Worm (Caenorhabditis elegans) whole organism, L4/young adult: ENCODE data around the gene nhr-157.

ENCODE experiments used
- W03F9.2 ChIP-seq: fragments of 150-350 bp; optimal IDR thresholded peaks from 2 replicates; lab custom pipeline; 2014; ENCODE audit warnings: missing biosample characterization, missing genetic modification characterization
- dao-5 ChIP-seq: sonication (generic microtip); optimal IDR thresholded peaks from 2 replicates; lab custom pipeline; 2016; ENCODE audit warnings: missing genotype, missing genetic modification characterization, moderate library complexity, missing compliant biosample characterization
- him-1 ChIP-seq: sonication (generic microtip); optimal IDR thresholded peaks from 2 replicates; lab custom pipeline; 2016; ENCODE audit warnings: missing genotype, missing genetic modification reagents, missing genetic modification characterization, missing compliant biosample characterization

DNA sequence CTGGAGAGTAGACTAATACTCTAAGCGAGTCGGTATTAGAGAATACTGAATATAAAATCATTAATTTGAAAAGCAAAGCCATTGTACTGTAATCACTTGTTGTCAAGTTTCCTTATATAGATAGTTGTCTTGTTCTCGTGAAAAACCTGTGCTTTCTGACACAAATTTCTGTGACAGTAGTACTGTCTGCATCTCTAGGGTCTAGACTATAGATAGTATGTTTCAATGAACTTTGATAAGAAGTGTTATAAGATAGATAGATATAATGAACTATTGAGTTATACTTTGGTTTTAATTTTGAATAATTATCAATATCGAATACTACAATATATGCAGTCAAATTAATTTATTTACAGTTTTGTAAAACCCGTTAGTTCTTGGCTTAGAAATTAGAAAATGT lies 24.9 kb downstream of the nhr-157 start, which contains the start of gene ugt-32:
- TF ChIP-seq him-1 (tag; lab: Kevin White, UChicago) (no peak), W03F9.2 (tag; lab: Kevin White, UChicago) (no peak), dao-5 (tag; lab: Kevin White, UChicago) (no peak)
